Fruit fly (Drosophila melanogaster) whole organism, embryonic: Measurements from ENCODE around the gene Rbf.

Source experiments
- Asciz ChIP-seq: fragments of 200-800 bp; sonication (Bioruptor generic); optimal IDR thresholded peaks from 2 replicates; lab custom pipeline; 2017; ENCODE audit warnings: missing biosample characterization, mild to moderate bottlenecking, missing genetic modification characterization, missing genetic modification reagents
- B-H1 ChIP-seq: fragments of 200-800 bp; sonication (Bioruptor generic); IDR thresholded peaks from 3 replicates; pipeline ENCODE4 v1.3.6; 2022; ENCODE audit warnings: missing biosample characterization, missing genetic modification characterization
- BEAF-32 ChIP-seq: fragments of 200-800 bp; sonication (Bioruptor generic); optimal IDR thresholded peaks from 3 replicates; lab custom pipeline; 2017; ENCODE audit warnings: missing biosample characterization, missing genetic modification characterization, mild to moderate bottlenecking, moderate library complexity, missing genetic modification reagents
- BtbVII ChIP-seq: fragments of 200-800 bp; sonication (Bioruptor generic); optimal IDR thresholded peaks from 3 replicates; lab custom pipeline; 2017; ENCODE audit warnings: missing biosample characterization, mild to moderate bottlenecking, missing genetic modification characterization
- CG15011 ChIP-seq: fragments of 200-800 bp; sonication (Bioruptor generic); optimal IDR thresholded peaks from 3 replicates; lab custom pipeline; 2018; ENCODE audit warnings: missing biosample characterization, mild to moderate bottlenecking, missing genetic modification characterization
- CG17612 ChIP-seq: fragments of 200-800 bp; sonication (Bioruptor generic); IDR thresholded peaks from 2 replicates; pipeline ENCODE4 v1.3.6; 2022; ENCODE audit warnings: missing biosample characterization, missing genetic modification characterization
- CG17802 ChIP-seq: fragments of 200-800 bp; sonication (Bioruptor generic); optimal IDR thresholded peaks from 2 replicates; lab custom pipeline; 2018; ENCODE audit warnings: missing biosample characterization, mild to moderate bottlenecking, missing genetic modification characterization, moderate library complexity
- CG18262 ChIP-seq: fragments of 200-800 bp; optimal IDR thresholded peaks from 3 replicates; lab custom pipeline; 2019; ENCODE audit warnings: missing biosample characterization, mild to moderate bottlenecking, missing genetic modification characterization, moderate library complexity
- CG2202 ChIP-seq: fragments of 200-800 bp; sonication (Bioruptor generic); optimal IDR thresholded peaks from 2 replicates; lab custom pipeline; 2018; ENCODE audit warnings: missing biosample characterization, mild to moderate bottlenecking, missing genetic modification characterization
- CG31388 ChIP-seq: fragments of 200-800 bp; sonication (Bioruptor generic); optimal IDR thresholded peaks from 2 replicates; lab custom pipeline; 2016; ENCODE audit warnings: missing biosample characterization, missing genetic modification characterization
- CG34224 ChIP-seq: fragments of 200-800 bp; sonication (Bioruptor generic); IDR thresholded peaks from 3 replicates; pipeline ENCODE4 v1.3.6; 2022; ENCODE audit warnings: missing biosample characterization, missing genetic modification characterization; ENCODE audit not compliant: partially characterized antibody
- CG6813 ChIP-seq: fragments of 200-800 bp; sonication (Bioruptor generic); optimal IDR thresholded peaks from 2 replicates; lab custom pipeline; 2017; ENCODE audit warnings: missing biosample characterization, missing genetic modification characterization, mild to moderate bottlenecking, moderate library complexity, missing genetic modification reagents
- CG7556 ChIP-seq: fragments of 200-800 bp; sonication (Bioruptor generic); optimal IDR thresholded peaks from 2 replicates; lab custom pipeline; 2017; ENCODE audit warnings: missing biosample characterization, mild to moderate bottlenecking, missing genetic modification characterization
- CG7963 ChIP-seq: fragments of 200-800 bp; sonication (Bioruptor generic); IDR thresholded peaks from 3 replicates; pipeline ENCODE4 v1.3.6; 2022; ENCODE audit warnings: missing biosample characterization, missing genetic modification characterization; ENCODE audit not compliant: partially characterized antibody
- CG8765 ChIP-seq: fragments of 200-800 bp; sonication (Bioruptor generic); IDR thresholded peaks from 2 replicates; pipeline ENCODE4 v1.3.6; 2022; ENCODE audit warnings: missing biosample characterization, missing genetic modification characterization
- CG8924 ChIP-seq: fragments of 200-800 bp; optimal IDR thresholded peaks from 3 replicates; lab custom pipeline; 2019; ENCODE audit warnings: missing biosample characterization, mild to moderate bottlenecking, missing genetic modification characterization, moderate library complexity
- CG9932 ChIP-seq: fragments of 200-800 bp; sonication (Bioruptor generic); IDR thresholded peaks from 2 replicates; pipeline ENCODE4 v1.3.6; 2022; ENCODE audit warnings: missing biosample characterization, missing genetic modification characterization
- CTCF ChIP-seq: fragments of 200-800 bp; sonication (Bioruptor generic); optimal IDR thresholded peaks from 2 replicates; lab custom pipeline; 2017; ENCODE audit warnings: missing biosample characterization, mild to moderate bottlenecking, missing genetic modification characterization, moderate library complexity
- Camta ChIP-seq: fragments of 200-800 bp; sonication (Bioruptor generic); optimal IDR thresholded peaks from 2 replicates; lab custom pipeline; 2016; ENCODE audit warnings: missing biosample characterization, missing genetic modification characterization
- D ChIP-seq, 2 experiments: fragments of 200-800 bp in 1 of 2; fragments of >200 bp in 1 of 2; sonication (Bioruptor generic) in 1 of 2; optimal IDR thresholded peaks; 2 replicates in 1 of 2; 3 replicates in 1 of 2; lab custom pipeline; 2017; ENCODE audit warnings: mild to moderate bottlenecking in 1 of 2, missing biosample characterization in 1 of 2, missing genetic modification characterization in 1 of 2, missing genetic modification reagents in 1 of 2
- Doc2 ChIP-seq: fragments of 200-800 bp; sonication (Bioruptor generic); IDR thresholded peaks from 2 replicates; pipeline ENCODE4 v1.3.6; 2022; ENCODE audit warnings: missing biosample characterization, missing genetic modification characterization
- E2f1 ChIP-seq: fragments of 200-800 bp; sonication (Bioruptor generic); IDR thresholded peaks from 2 replicates; pipeline ENCODE4 v1.3.6; 2022; ENCODE audit warnings: missing biosample characterization, missing genetic modification characterization
- Hand ChIP-seq: fragments of 200-800 bp; sonication (Bioruptor generic); optimal IDR thresholded peaks from 2 replicates; lab custom pipeline; 2017; ENCODE audit warnings: mild to moderate bottlenecking, missing biosample characterization, missing genetic modification reagents, missing genetic modification characterization
- HmgD ChIP-seq: fragments of 200-800 bp; sonication (Bioruptor generic); optimal IDR thresholded peaks from 3 replicates; lab custom pipeline; 2016; ENCODE audit warnings: missing biosample characterization, missing genetic modification characterization
- Hsf ChIP-seq: fragments of 200-800 bp; sonication (Bioruptor generic); optimal IDR thresholded peaks from 3 replicates; lab custom pipeline; 2016; ENCODE audit warnings: missing biosample characterization, missing genetic modification characterization
- Max ChIP-seq: fragments of 200-800 bp; sonication (Bioruptor generic); optimal IDR thresholded peaks from 2 replicates; lab custom pipeline; 2016; ENCODE audit warnings: missing biosample characterization, mild to moderate bottlenecking, missing genetic modification characterization
- Pdp1 ChIP-seq, 2 experiments: fragments of 200-800 bp; sonication (Bioruptor generic); optimal IDR thresholded peaks; 3 replicates each; lab custom pipeline; 2016; ENCODE audit warnings: missing biosample characterization in 2 of 2, missing genetic modification characterization in 2 of 2, mild to moderate bottlenecking in 1 of 2, moderate library complexity in 1 of 2
- Sox100B ChIP-seq: fragments of 200-800 bp; sonication (Bioruptor generic); optimal IDR thresholded peaks from 3 replicates; lab custom pipeline; 2018; ENCODE audit warnings: missing biosample characterization, mild to moderate bottlenecking, missing genetic modification characterization
- Sox102F ChIP-seq: fragments of 200-800 bp; sonication (Bioruptor generic); optimal IDR thresholded peaks from 2 replicates; lab custom pipeline; 2018; ENCODE audit warnings: missing biosample characterization, mild to moderate bottlenecking, missing genetic modification characterization, moderate library complexity
- Tbp ChIP-seq: fragments of >200 bp; optimal IDR thresholded peaks from 2 replicates; lab custom pipeline; 2018; ENCODE audit warnings: missing biosample characterization, missing genetic modification characterization
- Trl ChIP-seq, 3 experiments: fragments of >200 bp in 2 of 3; fragments of 200-800 bp in 1 of 3; sonication (Bioruptor generic) in 1 of 3; optimal IDR thresholded peaks; 2 replicates in 1 of 3; 3 replicates in 2 of 3; lab custom pipeline; 2016 to 2017; ENCODE audit warnings: missing biosample characterization in 1 of 3, missing genetic modification characterization in 1 of 3
- bbx ChIP-seq: fragments of 200-800 bp; sonication (Bioruptor generic); IDR thresholded peaks from 2 replicates; pipeline ENCODE4 v1.3.6; 2022; ENCODE audit warnings: missing biosample characterization, missing genetic modification characterization; ENCODE audit not compliant: partially characterized antibody
- cas ChIP-seq: fragments of 200-800 bp; sonication (Bioruptor generic); IDR thresholded peaks from 2 replicates; pipeline ENCODE4 v1.3.6; 2022; ENCODE audit warnings: missing biosample characterization, missing genetic modification characterization
- dmrt11E ChIP-seq: fragments of 200-800 bp; sonication (Bioruptor generic); optimal IDR thresholded peaks from 3 replicates; lab custom pipeline; 2018; ENCODE audit warnings: missing biosample characterization, mild to moderate bottlenecking, missing genetic modification characterization, moderate library complexity
- fd102C ChIP-seq: fragments of 200-800 bp; sonication (Bioruptor generic); optimal IDR thresholded peaks from 2 replicates; lab custom pipeline; 2018; ENCODE audit warnings: missing biosample characterization, mild to moderate bottlenecking, missing genetic modification characterization, moderate library complexity
- fu2 ChIP-seq: fragments of 200-800 bp; sonication (Bioruptor generic); optimal IDR thresholded peaks from 2 replicates; lab custom pipeline; 2016; ENCODE audit warnings: missing biosample characterization, missing genetic modification characterization
- gce ChIP-seq: fragments of 200-800 bp; sonication (Bioruptor generic); IDR thresholded peaks from 3 replicates; pipeline ENCODE4 v1.3.6; 2022; ENCODE audit warnings: missing biosample characterization, missing genetic modification characterization
- gsb-n ChIP-seq: fragments of 200-800 bp; sonication (Bioruptor generic); optimal IDR thresholded peaks from 3 replicates; lab custom pipeline; 2018; ENCODE audit warnings: missing biosample characterization, mild to moderate bottlenecking, missing genetic modification characterization
- hb ChIP-seq: fragments of 200-800 bp; sonication (Bioruptor generic); IDR thresholded peaks from 3 replicates; pipeline ENCODE4 v1.3.6; 2022; ENCODE audit warnings: missing biosample characterization, missing genetic modification characterization; ENCODE audit not compliant: partially characterized antibody
- phol ChIP-seq: fragments of 200-800 bp; sonication (Bioruptor generic); optimal IDR thresholded peaks from 3 replicates; lab custom pipeline; 2018; ENCODE audit warnings: missing biosample characterization, mild to moderate bottlenecking, missing genetic modification characterization, moderate library complexity
- sd ChIP-seq: fragments of 200-800 bp; sonication (Bioruptor generic); optimal IDR thresholded peaks from 3 replicates; lab custom pipeline; 2018; ENCODE audit warnings: missing biosample characterization, mild to moderate bottlenecking, missing genetic modification characterization, moderate library complexity
- sens-2 ChIP-seq: fragments of 200-800 bp; sonication (Bioruptor generic); IDR thresholded peaks from 2 replicates; pipeline ENCODE4 v1.3.6; 2022; ENCODE audit warnings: missing biosample characterization, missing genetic modification characterization
- slou ChIP-seq: fragments of 200-800 bp; sonication (Bioruptor generic); optimal IDR thresholded peaks from 3 replicates; lab custom pipeline; 2016; ENCODE audit warnings: missing biosample characterization, missing genetic modification characterization
- stc ChIP-seq: fragments of 200-800 bp; sonication (Bioruptor generic); IDR thresholded peaks from 2 replicates; pipeline ENCODE4 v1.3.6; 2022; ENCODE audit warnings: missing biosample characterization, missing genetic modification characterization
- tin ChIP-seq: fragments of 200-800 bp; sonication (Bioruptor generic); optimal IDR thresholded peaks from 3 replicates; lab custom pipeline; 2016; ENCODE audit warnings: missing biosample characterization, missing genetic modification characterization
- trem ChIP-seq: fragments of 200-800 bp; optimal IDR thresholded peaks from 3 replicates; lab custom pipeline; 2019; ENCODE audit warnings: missing biosample characterization, mild to moderate bottlenecking, missing genetic modification characterization, moderate library complexity
- tup ChIP-seq: fragments of 200-800 bp; sonication (Bioruptor generic); optimal IDR thresholded peaks from 2 replicates; lab custom pipeline; 2016; ENCODE audit warnings: missing biosample characterization, mild to moderate bottlenecking, missing genetic modification characterization, moderate library complexity
- vfl ChIP-seq: fragments of 200-800 bp; sonication (Bioruptor generic); optimal IDR thresholded peaks from 2 replicates; lab custom pipeline; 2016; ENCODE audit warnings: missing biosample characterization, missing genetic modification characterization
- yki ChIP-seq: fragments of >200 bp; optimal IDR thresholded peaks from 3 replicates; lab custom pipeline; 2018
- zfh2 ChIP-seq: fragments of 200-800 bp; sonication (Bioruptor generic); optimal IDR thresholded peaks from 2 replicates; lab custom pipeline; 2016; ENCODE audit warnings: missing biosample characterization, missing genetic modification characterization

Rbf gene

DNA sequence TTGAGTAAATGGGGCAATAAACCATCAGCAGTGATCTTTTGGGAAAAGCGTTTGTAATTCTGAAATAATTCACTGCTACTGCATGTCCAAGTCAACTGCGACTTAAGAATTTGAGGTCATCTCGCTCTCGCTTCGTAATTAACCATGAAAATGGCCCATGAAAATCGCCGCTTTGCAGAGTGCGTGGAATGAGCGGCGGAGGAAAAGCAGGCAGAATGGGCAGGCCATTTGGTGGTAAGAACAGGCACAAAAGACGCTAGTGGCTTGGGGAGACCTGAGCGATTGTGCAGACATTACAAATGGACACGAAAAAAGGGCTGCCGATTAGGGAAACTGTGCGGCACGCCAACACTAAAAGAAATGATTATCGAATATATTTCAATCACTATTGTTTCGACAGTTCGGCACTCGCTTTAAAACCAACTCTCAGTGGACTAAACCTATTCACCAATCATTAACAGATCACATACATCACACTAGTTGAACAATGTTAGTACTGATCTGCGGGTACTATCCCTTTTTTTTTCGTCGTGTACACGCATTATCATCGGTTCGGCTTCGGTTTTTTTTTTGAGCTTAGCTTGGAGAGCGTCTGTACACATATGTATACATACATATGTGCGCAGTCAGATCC lies 29.7 kb downstream of the Rbf start (continued):
- TF ChIP-seq gsb-n = peak; percentile 48
- no peak for TF ChIP-seq CG7556 (GFP tag; lab: Kevin White, UChicago)
- no peak for TF ChIP-seq sens-2 (GFP tag; lab: Robert Waterston, UW)
- peak; percentile 21 for TF ChIP-seq trem (tag; lab: Kevin White, UChicago)
- TF ChIP-seq CG7963 = no peak
- peak; percentile 27 for TF ChIP-seq CG6813 (GFP tag; lab: Kevin White, UChicago)
- TF ChIP-seq CTCF (GFP tag; lab: Kevin White, UChicago) = no peak
- no peak for TF ChIP-seq HmgD (GFP tag; lab: Kevin White, UChicago)
- no peak for TF ChIP-seq CG9932 (GFP tag; lab: Robert Waterston, UW)
- TF ChIP-seq tin (GFP tag; lab: Kevin White, UChicago) = peak; percentile 57
- no peak for TF ChIP-seq B-H1 (GFP tag; lab: Robert Waterston, UW)
- TF ChIP-seq CG17802 (tag; lab: Kevin White, UChicago) = peak; percentile 2
- no peak for TF ChIP-seq cas (GFP tag; lab: Robert Waterston, UW)
- no peak for TF ChIP-seq Hand (GFP tag; lab: Kevin White, UChicago)
- TF ChIP-seq sd = no peak
- peak; percentile 1 for TF ChIP-seq Sox100B
- TF ChIP-seq dmrt11E (tag; lab: Kevin White, UChicago) = peak; percentile 71
- TF ChIP-seq slou (GFP tag; lab: Kevin White, UChicago) = no peak
- no peak for TF ChIP-seq Asciz (GFP tag; lab: Kevin White, UChicago)
- TF ChIP-seq hb (GFP tag; lab: Robert Waterston, UW) = no peak
- no peak for TF ChIP-seq fd102C
- no peak for TF ChIP-seq Doc2 (GFP tag; lab: Robert Waterston, UW)
- TF ChIP-seq bbx (GFP tag; lab: Robert Waterston, UW) = no peak
- TF ChIP-seq Tbp (GFP tag; lab: Kevin White, UChicago) = no peak
- TF ChIP-seq Sox102F (GFP tag; lab: Kevin White, UChicago) = peak; percentile 54
- TF ChIP-seq BtbVII (GFP tag; lab: Kevin White, UChicago) = no peak
- TF ChIP-seq CG18262 (tag; lab: Kevin White, UChicago) = peak; percentile 46
- TF ChIP-seq Max = no peak
- TF ChIP-seq Trl (optimal IDR thresholded peaks at IDR 0.05; lab: Kevin White, UChicago) = no peak
- TF ChIP-seq Trl (GFP tag; optimal IDR thresholded peaks at IDR 0.05; lab: Kevin White, UChicago) = peak; percentile 23
- TF ChIP-seq D (optimal IDR thresholded peaks at IDR 0.05; lab: Kevin White, UChicago) = no peak
- peak; percentile 49 for TF ChIP-seq D (GFP tag; optimal IDR thresholded peaks at IDR 0.05; lab: Kevin White, UChicago)
- peak; percentile 23; the same call in 1 of the 2 replicates for TF ChIP-seq E2f1 (GFP tag; lab: Robert Waterston, UW)
- TF ChIP-seq vfl = no peak
- TF ChIP-seq CG31388 (GFP tag; lab: Kevin White, UChicago) = no peak
- TF ChIP-seq Hsf = peak; percentile 24
- TF ChIP-seq CG8765 (GFP tag; lab: Robert Waterston, UW) = no peak
- TF ChIP-seq Pdp1 (GFP tag; optimal IDR thresholded peaks at IDR 0.05; lab: Kevin White, UChicago) = peak; percentile 30
- no peak for TF ChIP-seq CG8924 (tag; lab: Kevin White, UChicago)
- TF ChIP-seq stc = no peak
- TF ChIP-seq zfh2 = no peak
- TF ChIP-seq CG2202 (tag; lab: Kevin White, UChicago) = peak; percentile 20
- no peak for TF ChIP-seq CG17612 (GFP tag; lab: Robert Waterston, UW)
- TF ChIP-seq tup = no peak
- no peak for TF ChIP-seq gce
- TF ChIP-seq BEAF-32 = no peak
- TF ChIP-seq CG15011 (GFP tag; lab: Kevin White, UChicago) = no peak
- no peak for TF ChIP-seq yki (lab: Kevin White, UChicago)
- TF ChIP-seq phol = peak; percentile 56
- TF ChIP-seq CG34224 (GFP tag; lab: Robert Waterston, UW) = no peak
- no peak for TF ChIP-seq fu2 (GFP tag; lab: Kevin White, UChicago)
- TF ChIP-seq Camta (GFP tag; lab: Kevin White, UChicago) = peak; percentile 42
